Worm (Caenorhabditis elegans) whole organism, late embryonic: Measurements from ENCODE around the gene Y51B9A.9.

Experiments
- C08G9.2 ChIP-seq: sonication (generic microtip); optimal IDR thresholded peaks from 2 replicates; lab custom pipeline; 2016; ENCODE audit warnings: mild to moderate bottlenecking, missing genetic modification characterization, moderate library complexity, missing compliant biosample characterization
- C38D4.7 ChIP-seq: fragments of 200-800 bp; sonication (Bioruptor generic); optimal IDR thresholded peaks from 2 replicates; lab custom pipeline; 2018; ENCODE audit warnings: mild to moderate bottlenecking, missing genetic modification characterization, moderate library complexity, missing compliant biosample characterization
- F13H6.1 ChIP-seq: sonication (generic microtip); optimal IDR thresholded peaks from 2 replicates; lab custom pipeline; 2016; ENCODE audit warnings: missing genetic modification characterization, missing compliant biosample characterization
- K09A11.1 ChIP-seq: sonication (generic microtip); optimal IDR thresholded peaks from 2 replicates; lab custom pipeline; 2017; ENCODE audit warnings: antibody characterized with exemption, mild to moderate bottlenecking, missing genetic modification characterization, missing compliant biosample characterization; ENCODE audit not compliant: insufficient read depth
- Y22D7AL.16 ChIP-seq: sonication (generic microtip); optimal IDR thresholded peaks from 2 replicates; lab custom pipeline; 2016; ENCODE audit warnings: missing genetic modification characterization, missing compliant biosample characterization
- ama-1 ChIP-seq: fragments of 150-350 bp; optimal IDR thresholded peaks from 2 replicates; lab custom pipeline; 2014
- ceh-14 ChIP-seq: sonication (generic microtip); optimal IDR thresholded peaks from 2 replicates; lab custom pipeline; 2016; ENCODE audit warnings: missing genotype, missing genetic modification characterization, missing compliant biosample characterization
- ceh-19 ChIP-seq: fragments of 200-800 bp; sonication (Bioruptor generic); optimal IDR thresholded peaks from 2 replicates; lab custom pipeline; 2018; ENCODE audit warnings: mild to moderate bottlenecking, missing genetic modification characterization, missing compliant biosample characterization
- ceh-2 ChIP-seq: sonication (generic microtip); optimal IDR thresholded peaks from 2 replicates; lab custom pipeline; 2016; ENCODE audit warnings: missing genotype, missing genetic modification characterization, missing compliant biosample characterization
- ceh-31 ChIP-seq: sonication (generic microtip); optimal IDR thresholded peaks from 2 replicates; lab custom pipeline; 2016; ENCODE audit warnings: missing genetic modification characterization, missing compliant biosample characterization
- ceh-48 ChIP-seq: sonication (generic microtip); optimal IDR thresholded peaks from 2 replicates; lab custom pipeline; 2016; ENCODE audit warnings: missing genetic modification characterization, inconsistent platforms, missing compliant biosample characterization
- che-1 ChIP-seq: sonication (generic microtip); optimal IDR thresholded peaks from 2 replicates; lab custom pipeline; 2016; ENCODE audit warnings: mild to moderate bottlenecking, missing genetic modification characterization, missing compliant biosample characterization
- dmd-4 ChIP-seq: sonication (generic microtip); optimal IDR thresholded peaks from 2 replicates; lab custom pipeline; 2016; ENCODE audit warnings: borderline replicate concordance, missing genetic modification characterization, missing compliant biosample characterization
- dve-1 ChIP-seq: sonication (generic microtip); optimal IDR thresholded peaks from 2 replicates; lab custom pipeline; 2017; ENCODE audit warnings: antibody characterized with exemption, mild to moderate bottlenecking, missing genetic modification characterization, missing compliant biosample characterization
- elt-2 ChIP-seq: sonication (generic microtip); optimal IDR thresholded peaks from 2 replicates; lab custom pipeline; 2016; ENCODE audit warnings: missing genetic modification reagents, missing genetic modification characterization, missing compliant biosample characterization
- elt-4 ChIP-seq: sonication (generic microtip); optimal IDR thresholded peaks from 2 replicates; lab custom pipeline; 2016; ENCODE audit warnings: missing genetic modification characterization, missing compliant biosample characterization
- gmeb-2 ChIP-seq: sonication (generic microtip); optimal IDR thresholded peaks from 2 replicates; lab custom pipeline; 2016; ENCODE audit warnings: missing genetic modification characterization, inconsistent platforms, missing compliant biosample characterization
- hlh-15 ChIP-seq: sonication (generic microtip); optimal IDR thresholded peaks from 2 replicates; lab custom pipeline; 2016; ENCODE audit warnings: missing genetic modification characterization, missing compliant biosample characterization
- hlh-8 ChIP-seq: sonication (generic microtip); optimal IDR thresholded peaks from 2 replicates; lab custom pipeline; 2016; ENCODE audit warnings: missing genotype, missing genetic modification characterization, missing compliant biosample characterization
- mec-3 ChIP-seq: sonication (generic microtip); optimal IDR thresholded peaks from 2 replicates; lab custom pipeline; 2016; ENCODE audit warnings: borderline replicate concordance, missing genetic modification characterization, missing compliant biosample characterization
- nfya-1 ChIP-seq: sonication (generic microtip); optimal IDR thresholded peaks from 2 replicates; lab custom pipeline; 2017; ENCODE audit warnings: missing genetic modification characterization, mild to moderate bottlenecking, missing compliant biosample characterization, antibody characterized with exemption, moderate library complexity
- pha-2 ChIP-seq: sonication (generic microtip); optimal IDR thresholded peaks from 2 replicates; lab custom pipeline; 2017; ENCODE audit warnings: mild to moderate bottlenecking, missing genetic modification characterization, missing compliant biosample characterization
- pqm-1 ChIP-seq: sonication (generic microtip); optimal IDR thresholded peaks from 2 replicates; lab custom pipeline; 2016; ENCODE audit warnings: missing genetic modification characterization, missing compliant biosample characterization
- pros-1 ChIP-seq: fragments of 150-350 bp; optimal IDR thresholded peaks from 2 replicates; lab custom pipeline; 2014; ENCODE audit warnings: missing biosample characterization, missing genetic modification reagents, missing genetic modification characterization
- rnt-1 ChIP-seq: sonication (generic microtip); optimal IDR thresholded peaks from 2 replicates; lab custom pipeline; 2016; ENCODE audit warnings: missing genetic modification characterization, missing compliant biosample characterization
- sdc-2 ChIP-seq: sonication (generic microtip); optimal IDR thresholded peaks from 2 replicates; lab custom pipeline; 2016; ENCODE audit warnings: missing genotype, missing genetic modification characterization, missing compliant biosample characterization
- tbx-2 ChIP-seq: sonication (generic microtip); optimal IDR thresholded peaks from 2 replicates; lab custom pipeline; 2016; ENCODE audit warnings: missing genetic modification characterization, missing compliant biosample characterization
- unc-3 ChIP-seq, 2 experiments: fragments of 200-800 bp in 1 of 2; sonication (Bioruptor generic) in 1 of 2; sonication (generic microtip) in 1 of 2; conservative IDR thresholded peaks in 1 of 2; optimal IDR thresholded peaks in 1 of 2; 2 replicates each; pipeline versions ENCODE4 v1.3.6 to Lab custom; 2016 to 2022; ENCODE audit warnings: missing compliant biosample characterization in 2 of 2, missing genetic modification characterization in 2 of 2, missing genetic modification reagents in 1 of 2
- unc-42 ChIP-seq: sonication (generic microtip); optimal IDR thresholded peaks from 2 replicates; lab custom pipeline; 2016; ENCODE audit warnings: missing genotype, missing genetic modification characterization, missing compliant biosample characterization
- unc-55 ChIP-seq: sonication (generic microtip); optimal IDR thresholded peaks from 2 replicates; lab custom pipeline; 2017; ENCODE audit warnings: missing biosample characterization, missing genetic modification reagents, missing genetic modification characterization
- unc-86 ChIP-seq: sonication (generic microtip); optimal IDR thresholded peaks from 2 replicates; lab custom pipeline; 2016; ENCODE audit warnings: missing genetic modification characterization, missing compliant biosample characterization
- ztf-16 ChIP-seq: sonication (generic microtip); optimal IDR thresholded peaks from 2 replicates; lab custom pipeline; 2017; ENCODE audit warnings: missing genetic modification characterization, missing compliant biosample characterization

Gene Y51B9A.9

ce11 chrII:9426076-9426475 is 28.7 kb upstream of the Y51B9A.9 start, which contains the start of gene M176.10:
TSS of gene M176.10 (minus strand) at chrII:9426176.
- TF ChIP-seq hlh-8 (tag; lab: Kevin White, UChicago) (no peak), ztf-16 (tag; lab: Kevin White, UChicago) (no peak), ceh-48 (no peak), nfya-1 (no peak), C08G9.2 (tag; lab: Kevin White, UChicago) (no peak)
- TF ChIP-seq, all 69 proteins: peak for 0

ce11 chrII:9421969-9422368 is 24.6 kb upstream of the Y51B9A.9 start, which contains the start of gene M176.11:
TSS of gene M176.11 (plus strand) at chrII:9422269.
- TF ChIP-seq ceh-2 (tag; lab: Kevin White, UChicago) (no peak), elt-4 (tag; lab: Kevin White, UChicago) (no peak), C38D4.7 (GFP tag; lab: Kevin White, UChicago) (no peak), hlh-8 (tag; lab: Kevin White, UChicago) (no peak), K09A11.1 (tag; lab: Kevin White, UChicago) (no peak), sdc-2 (tag; lab: Kevin White, UChicago) (no peak)
- TF ChIP-seq, all 69 proteins: peak for 0

DNA sequence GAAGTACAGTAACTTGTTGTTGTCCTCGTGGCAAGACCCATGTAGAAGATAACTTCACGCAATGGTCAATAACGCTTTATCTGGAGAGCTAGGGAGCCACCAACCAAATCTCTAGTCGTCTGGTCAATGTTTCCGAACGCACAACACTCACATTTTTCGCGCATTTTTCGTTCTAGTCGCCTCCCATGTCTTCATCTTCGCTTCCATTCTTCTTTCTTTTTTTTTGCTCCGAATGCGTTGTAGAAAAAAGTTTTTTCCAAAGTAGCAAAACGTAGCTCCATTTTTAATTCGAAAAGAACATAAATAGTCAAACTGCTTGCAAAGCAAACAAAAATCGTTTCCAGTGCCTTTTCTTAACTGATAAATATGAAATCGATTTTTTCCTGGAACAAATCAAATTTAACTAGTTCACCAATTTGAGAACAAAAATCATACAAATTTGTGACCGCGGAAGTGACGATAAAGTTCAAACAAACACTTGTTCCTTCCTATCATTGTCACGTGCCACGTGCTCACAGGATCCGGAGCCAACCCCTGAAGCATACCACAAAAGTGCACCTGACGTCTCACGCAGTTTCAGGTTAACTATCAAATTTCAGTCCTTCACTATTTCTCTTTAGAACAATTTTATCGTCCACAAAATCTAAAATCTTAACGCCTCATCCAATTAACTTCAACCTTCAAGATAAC is 21.6 kb upstream of the Y51B9A.9 start:
- TF ChIP-seq mec-3 (tag; lab: Kevin White, UChicago) (no peak), dmd-4 (tag; lab: Kevin White, UChicago) (no peak), elt-4 (tag; lab: Kevin White, UChicago) (no peak), ceh-2 (tag; lab: Kevin White, UChicago) (no peak), elt-2 (tag; lab: Kevin White, UChicago) (no peak), unc-55 (no peak), hlh-15 (tag; lab: Kevin White, UChicago) (no peak), pha-2 (no peak), che-1 (tag; lab: Kevin White, UChicago) (no peak), unc-86 (tag; lab: Kevin White, UChicago) (no peak), unc-3 (GFP tag; conservative IDR thresholded peaks at IDR 0.05; lab: Robert Waterston, UW) (no peak), unc-3 (tag; optimal IDR thresholded peaks at IDR 0.05; lab: Kevin White, UChicago) (no peak), dve-1 (no peak)
- TF ChIP-seq, all 69 proteins: peak for 0

ce11 chrII:9418065-9418567 is 20.7 kb upstream of the Y51B9A.9 start, which contains the start of the genes M176.4 and M176.16:
TSS of gene M176.4 (plus strand) at chrII:9418365.
TSS of gene M176.16 (plus strand) at chrII:9418517.
- TF ChIP-seq sdc-2 (tag; lab: Kevin White, UChicago) (no peak), elt-2 (tag; lab: Kevin White, UChicago) (peak; percentile 22)

ce11 chrII:9416381-9417276 is 19.2 kb upstream of the Y51B9A.9 start, which contains the start of the genes gss-1 and chch-3:
TSS of gene gss-1 (minus strand) at chrII:9416431.
TSS of gene chch-3 (plus strand) at chrII:9417013.
- TF ChIP-seq unc-42 (tag; lab: Kevin White, UChicago) (peak; percentile 36), rnt-1 (no peak), elt-2 (tag; lab: Kevin White, UChicago) (peak; percentile 25), dve-1 (no peak), tbx-2 (peak; percentile 3), ceh-19 (GFP tag; lab: Kevin White, UChicago) (no peak), ceh-14 (tag; lab: Kevin White, UChicago) (peak; percentile 33), ceh-2 (tag; lab: Kevin White, UChicago) (peak; percentile 16), ceh-31 (tag; lab: Kevin White, UChicago) (peak; percentile 12), che-1 (tag; lab: Kevin White, UChicago) (no peak), Y22D7AL.16 (tag; lab: Kevin White, UChicago) (no peak), pros-1 (tag; lab: Kevin White, UChicago) (no peak), nfya-1 (peak; percentile 45), gmeb-2 (no peak), ama-1 (lab: Kevin White, UChicago) (no peak), unc-3 (GFP tag; conservative IDR thresholded peaks at IDR 0.05; lab: Robert Waterston, UW) (0 out of 2 replicates have a peak, but pooled peaks have one; percentile 14), unc-3 (tag; optimal IDR thresholded peaks at IDR 0.05; lab: Kevin White, UChicago) (no peak), pqm-1 (tag; lab: Kevin White, UChicago) (no peak), F13H6.1 (tag; lab: Kevin White, UChicago) (no peak)
